Worm (Caenorhabditis elegans): ENCODE data around the gene Y44A6D.5.
A peak's percentile ranks its signal among the peaks of the same experiment; 100 is the strongest.

- no peak for TF ChIP-seq nhr-12 (tag; optimal IDR thresholded peaks at IDR 0.05)
- TF ChIP-seq ztf-11 (tag; optimal IDR thresholded peaks at IDR 0.05), result no peak
- no peak for TF ChIP-seq daf-12 (tag; optimal IDR thresholded peaks at IDR 0.05)
- TF ChIP-seq ZK546.5 (tag; optimal IDR thresholded peaks at IDR 0.05), result no peak
- no peak for TF ChIP-seq elt-1 (tag; optimal IDR thresholded peaks at IDR 0.05)
- no peak for TF ChIP-seq tbx-2 (tag; optimal IDR thresholded peaks at IDR 0.05)
- TF ChIP-seq elt-3 (tag; optimal IDR thresholded peaks at IDR 0.05), result no peak
- peak; percentile 1 for TF ChIP-seq ceh-28 (tag; optimal IDR thresholded peaks at IDR 0.05)
- no peak for TF ChIP-seq nhr-11 (tag; optimal IDR thresholded peaks at IDR 0.05)
- TF ChIP-seq nfya-1 (tag; optimal IDR thresholded peaks at IDR 0.05; ENCODE audit: insufficient read depth), result peak; percentile 76
- TF ChIP-seq nhr-76 (tag; optimal IDR thresholded peaks at IDR 0.05), result no peak
- no peak for TF ChIP-seq pha-4 (tag; optimal IDR thresholded peaks at IDR 0.05)
- TF ChIP-seq aly-2 (tag; optimal IDR thresholded peaks at IDR 0.05), result no peak
- TF ChIP-seq fos-1 (tag; optimal IDR thresholded peaks at IDR 0.05), result no peak
Measured at ce11 chrV:20789105-20789504, 13.7 kb downstream of the Y44A6D.5 start, which contains the start of gene tpan-1.
